Fruit fly (Drosophila melanogaster) whole organism, embryonic: Measurements from ENCODE around the gene Ttc26.

Source experiments
- Blimp-1 ChIP-seq: fragments of 200-800 bp; sonication (Bioruptor generic); optimal IDR thresholded peaks from 3 replicates; lab custom pipeline; 2018; ENCODE audit warnings: missing biosample characterization, missing genetic modification characterization, mild to moderate bottlenecking, moderate library complexity, missing genetic modification reagents
- CG10543 ChIP-seq: fragments of 200-800 bp; sonication (Bioruptor generic); optimal IDR thresholded peaks from 3 replicates; lab custom pipeline; 2017; ENCODE audit warnings: missing biosample characterization, mild to moderate bottlenecking, missing genetic modification characterization, moderate library complexity
- CG12104 ChIP-seq: fragments of 200-800 bp; sonication (Bioruptor generic); optimal IDR thresholded peaks from 3 replicates; lab custom pipeline; 2016; ENCODE audit warnings: missing biosample characterization, missing genetic modification characterization
- CG12219 ChIP-seq: fragments of 200-800 bp; sonication (Bioruptor generic); optimal IDR thresholded peaks from 3 replicates; lab custom pipeline; 2018; ENCODE audit warnings: missing biosample characterization, mild to moderate bottlenecking, missing genetic modification characterization
- CG13424 ChIP-seq: fragments of 200-800 bp; sonication (Bioruptor generic); optimal IDR thresholded peaks from 2 replicates; lab custom pipeline; 2019; ENCODE audit warnings: missing biosample characterization, mild to moderate bottlenecking, missing genetic modification characterization, moderate library complexity
- CG13624 ChIP-seq: fragments of 200-800 bp; sonication (Bioruptor generic); optimal IDR thresholded peaks from 2 replicates; lab custom pipeline; 2016; ENCODE audit warnings: missing biosample characterization, missing genetic modification characterization
- CG13894 ChIP-seq: fragments of 200-800 bp; sonication (Bioruptor generic); optimal IDR thresholded peaks from 3 replicates; lab custom pipeline; 2018; ENCODE audit warnings: missing biosample characterization, mild to moderate bottlenecking, missing genetic modification characterization, moderate library complexity
- CG14441 ChIP-seq: fragments of 200-800 bp; sonication (Bioruptor generic); IDR thresholded peaks from 2 replicates; pipeline ENCODE4 v1.3.6; 2022; ENCODE audit warnings: missing biosample characterization, missing genetic modification characterization
- CG16813 ChIP-seq: fragments of 200-800 bp; sonication (Bioruptor generic); IDR thresholded peaks from 3 replicates; pipeline ENCODE4 v1.3.6; 2022; ENCODE audit warnings: missing biosample characterization, missing genetic modification characterization; ENCODE audit not compliant: partially characterized antibody
- CG17361 ChIP-seq: fragments of 200-800 bp; sonication (Bioruptor generic); IDR thresholded peaks from 3 replicates; pipeline ENCODE4 v1.3.6; 2022; ENCODE audit warnings: missing biosample characterization, missing genetic modification characterization
- CG17912 ChIP-seq: fragments of 200-800 bp; sonication (Bioruptor generic); optimal IDR thresholded peaks from 2 replicates; lab custom pipeline; 2018; ENCODE audit warnings: missing biosample characterization, mild to moderate bottlenecking, missing genetic modification characterization
- CG18011 ChIP-seq: fragments of 200-800 bp; sonication (Bioruptor generic); optimal IDR thresholded peaks from 2 replicates; lab custom pipeline; 2017; ENCODE audit warnings: missing biosample characterization, missing genetic modification characterization, mild to moderate bottlenecking, moderate library complexity, missing genotype
- CG18262 ChIP-seq: fragments of 200-800 bp; optimal IDR thresholded peaks from 3 replicates; lab custom pipeline; 2019; ENCODE audit warnings: missing biosample characterization, mild to moderate bottlenecking, missing genetic modification characterization, moderate library complexity
- CG31388 ChIP-seq: fragments of 200-800 bp; sonication (Bioruptor generic); optimal IDR thresholded peaks from 2 replicates; lab custom pipeline; 2016; ENCODE audit warnings: missing biosample characterization, missing genetic modification characterization
- CG34224 ChIP-seq: fragments of 200-800 bp; sonication (Bioruptor generic); IDR thresholded peaks from 3 replicates; pipeline ENCODE4 v1.3.6; 2022; ENCODE audit warnings: missing biosample characterization, missing genetic modification characterization; ENCODE audit not compliant: partially characterized antibody
- CG4617 ChIP-seq: fragments of 200-800 bp; sonication (Bioruptor generic); optimal IDR thresholded peaks from 3 replicates; lab custom pipeline; 2016; ENCODE audit warnings: missing biosample characterization, missing genetic modification characterization, borderline replicate concordance
- CG6813 ChIP-seq: fragments of 200-800 bp; sonication (Bioruptor generic); optimal IDR thresholded peaks from 2 replicates; lab custom pipeline; 2017; ENCODE audit warnings: missing biosample characterization, missing genetic modification characterization, mild to moderate bottlenecking, moderate library complexity, missing genetic modification reagents
- CG9876 ChIP-seq: fragments of 200-800 bp; sonication (Bioruptor generic); optimal IDR thresholded peaks from 2 replicates; lab custom pipeline; 2016; ENCODE audit warnings: missing biosample characterization, missing genetic modification characterization
- CoRest ChIP-seq: fragments of 200-800 bp; sonication (Bioruptor generic); optimal IDR thresholded peaks from 3 replicates; lab custom pipeline; 2018; ENCODE audit warnings: missing biosample characterization, mild to moderate bottlenecking, missing genetic modification characterization, moderate library complexity
- Dip2 ChIP-seq: fragments of 200-800 bp; sonication (Bioruptor generic); IDR thresholded peaks from 2 replicates; pipeline ENCODE4 v1.3.6; 2022; ENCODE audit warnings: missing biosample characterization, missing genetic modification characterization
- Dref ChIP-seq: fragments of 200-800 bp; sonication (Bioruptor generic); IDR thresholded peaks from 2 replicates; pipeline ENCODE4 v1.3.6; 2022; ENCODE audit warnings: missing biosample characterization, missing genetic modification characterization
- E2f2 ChIP-seq: fragments of 200-800 bp; sonication (Bioruptor generic); IDR thresholded peaks from 2 replicates; pipeline ENCODE4 v1.3.6; 2022; ENCODE audit warnings: missing biosample characterization, missing genetic modification characterization
- H15 ChIP-seq: fragments of 200-800 bp; sonication (Bioruptor generic); IDR thresholded peaks from 3 replicates; pipeline ENCODE4 v1.3.6; 2022; ENCODE audit warnings: missing biosample characterization, missing genetic modification characterization
- Hey ChIP-seq: fragments of 200-800 bp; sonication (Bioruptor generic); optimal IDR thresholded peaks from 3 replicates; lab custom pipeline; 2018; ENCODE audit warnings: missing biosample characterization, mild to moderate bottlenecking, missing genetic modification characterization
- Hr3 ChIP-seq: fragments of 200-800 bp; sonication (Bioruptor generic); optimal IDR thresholded peaks from 3 replicates; lab custom pipeline; 2016; ENCODE audit warnings: missing biosample characterization, missing genetic modification characterization
- Hr78 ChIP-seq, 2 experiments: fragments of 200-800 bp in 1 of 2; fragments of >200 bp in 1 of 2; sonication (Bioruptor generic) in 1 of 2; optimal IDR thresholded peaks; 2 replicates each; lab custom pipeline; 2017 to 2019; ENCODE audit warnings: missing biosample characterization in 2 of 2, missing genetic modification characterization in 2 of 2, mild to moderate bottlenecking in 1 of 2, moderate library complexity in 1 of 2
- Side ChIP-seq: fragments of 200-800 bp; sonication (Bioruptor generic); optimal IDR thresholded peaks from 2 replicates; lab custom pipeline; 2016; ENCODE audit warnings: missing biosample characterization, missing genetic modification characterization
- Sox102F ChIP-seq: fragments of 200-800 bp; sonication (Bioruptor generic); optimal IDR thresholded peaks from 2 replicates; lab custom pipeline; 2018; ENCODE audit warnings: missing biosample characterization, mild to moderate bottlenecking, missing genetic modification characterization, moderate library complexity
- Ssrp ChIP-seq: fragments of 200-800 bp; sonication (Bioruptor generic); optimal IDR thresholded peaks from 2 replicates; lab custom pipeline; 2018; ENCODE audit warnings: missing biosample characterization, mild to moderate bottlenecking, missing genetic modification characterization, moderate library complexity
- Tbp ChIP-seq: fragments of >200 bp; optimal IDR thresholded peaks from 2 replicates; lab custom pipeline; 2018; ENCODE audit warnings: missing biosample characterization, missing genetic modification characterization
- ac ChIP-seq: fragments of 200-800 bp; sonication (Bioruptor generic); optimal IDR thresholded peaks from 3 replicates; lab custom pipeline; 2017; ENCODE audit warnings: missing biosample characterization, mild to moderate bottlenecking, missing genetic modification characterization
- ap ChIP-seq: fragments of 200-800 bp; sonication (Bioruptor generic); IDR thresholded peaks from 2 replicates; pipeline ENCODE4 v1.3.6; 2022; ENCODE audit warnings: missing biosample characterization, missing genetic modification characterization
- az2 ChIP-seq: fragments of 200-800 bp; sonication (Bioruptor generic); optimal IDR thresholded peaks from 3 replicates; lab custom pipeline; 2016; ENCODE audit warnings: missing biosample characterization, missing genetic modification characterization
- corto ChIP-seq: fragments of 200-800 bp; sonication (Bioruptor generic); optimal IDR thresholded peaks from 2 replicates; lab custom pipeline; 2016; ENCODE audit warnings: missing biosample characterization, mild to moderate bottlenecking, missing genetic modification characterization, moderate library complexity
- crc ChIP-seq: fragments of 200-800 bp; sonication (Bioruptor generic); optimal IDR thresholded peaks from 2 replicates; lab custom pipeline; 2016; ENCODE audit warnings: missing biosample characterization, missing genetic modification characterization
- dan ChIP-seq: fragments of 200-800 bp; sonication (Bioruptor generic); IDR thresholded peaks from 2 replicates; pipeline ENCODE4 v1.3.6; 2022; ENCODE audit warnings: missing biosample characterization, missing genetic modification characterization
- dm ChIP-seq: fragments of 200-800 bp; sonication (Bioruptor generic); optimal IDR thresholded peaks from 3 replicates; lab custom pipeline; 2016; ENCODE audit warnings: missing biosample characterization, missing genetic modification characterization
- fd96Cb ChIP-seq: fragments of 200-800 bp; sonication (Bioruptor generic); optimal IDR thresholded peaks from 2 replicates; lab custom pipeline; 2018; ENCODE audit warnings: missing biosample characterization, mild to moderate bottlenecking, missing genetic modification characterization, moderate library complexity
- gfzf ChIP-seq: fragments of 200-800 bp; sonication (Bioruptor generic); optimal IDR thresholded peaks from 2 replicates; lab custom pipeline; 2016; ENCODE audit warnings: missing biosample characterization, mild to moderate bottlenecking, missing genetic modification characterization, moderate library complexity
- hbn ChIP-seq: fragments of 200-800 bp; sonication (Bioruptor generic); IDR thresholded peaks from 2 replicates; pipeline ENCODE4 v1.3.6; 2022; ENCODE audit warnings: missing biosample characterization, missing genetic modification characterization; ENCODE audit not compliant: partially characterized antibody
- lmd ChIP-seq: fragments of 200-800 bp; sonication (Bioruptor generic); IDR thresholded peaks from 2 replicates; pipeline ENCODE4 v1.3.6; 2022; ENCODE audit warnings: missing biosample characterization, missing genetic modification characterization
- luna ChIP-seq: fragments of 200-800 bp; sonication (Bioruptor generic); optimal IDR thresholded peaks from 2 replicates; lab custom pipeline; 2016; ENCODE audit warnings: missing biosample characterization, missing genetic modification characterization
- pita ChIP-seq: fragments of 200-800 bp; sonication (Bioruptor generic); optimal IDR thresholded peaks from 2 replicates; lab custom pipeline; 2017; ENCODE audit warnings: missing biosample characterization, mild to moderate bottlenecking, missing genetic modification characterization
- ranshi ChIP-seq: fragments of 200-800 bp; sonication (Bioruptor generic); IDR thresholded peaks from 2 replicates; pipeline ENCODE4 v1.3.6; 2022; ENCODE audit warnings: missing biosample characterization, missing genetic modification characterization
- sob ChIP-seq: fragments of 200-800 bp; sonication (Bioruptor generic); IDR thresholded peaks from 2 replicates; pipeline ENCODE4 v1.3.6; 2022; ENCODE audit warnings: missing biosample characterization, missing genetic modification characterization
- sqz ChIP-seq: fragments of 200-800 bp; sonication (Bioruptor generic); optimal IDR thresholded peaks from 3 replicates; lab custom pipeline; 2018; ENCODE audit warnings: missing biosample characterization, mild to moderate bottlenecking, missing genetic modification characterization
- stc ChIP-seq: fragments of 200-800 bp; sonication (Bioruptor generic); IDR thresholded peaks from 2 replicates; pipeline ENCODE4 v1.3.6; 2022; ENCODE audit warnings: missing biosample characterization, missing genetic modification characterization
- vfl ChIP-seq: fragments of 200-800 bp; sonication (Bioruptor generic); optimal IDR thresholded peaks from 2 replicates; lab custom pipeline; 2016; ENCODE audit warnings: missing biosample characterization, missing genetic modification characterization
- vnd ChIP-seq: fragments of 200-800 bp; sonication (Bioruptor generic); IDR thresholded peaks from 3 replicates; pipeline ENCODE4 v1.3.6; 2022; ENCODE audit warnings: missing biosample characterization, missing genetic modification characterization; ENCODE audit not compliant: partially characterized antibody
- vvl ChIP-seq: fragments of 200-800 bp; sonication (Bioruptor generic); IDR thresholded peaks from 2 replicates; pipeline ENCODE4 v1.3.6; 2022; ENCODE audit warnings: missing biosample characterization, missing genetic modification characterization

Ttc26 gene

dm6 chr3R:15792427-15792826, 18.2 kb downstream of the Ttc26 start, which contains the start of gene Acyp2 (continued):
- no peak for TF ChIP-seq Tbp (GFP tag; lab: Kevin White, UChicago)
- TF ChIP-seq crc (GFP tag; lab: Kevin White, UChicago): peak; percentile 19
- TF ChIP-seq CG16813 (GFP tag; lab: Robert Waterston, UW): peak; percentile 53; the same call in 2 of the 3 replicates
- peak; percentile 40; the same call in 2 of the 3 replicates for TF ChIP-seq CG34224 (GFP tag; lab: Robert Waterston, UW)
- TF ChIP-seq pita (GFP tag; lab: Kevin White, UChicago): peak; percentile 56
- TF ChIP-seq CG17912 (GFP tag; lab: Kevin White, UChicago): no peak
- TF ChIP-seq CG12219 (GFP tag; lab: Kevin White, UChicago): no peak
- peak; percentile 66 for TF ChIP-seq E2f2
- TF ChIP-seq ac (GFP tag; lab: Kevin White, UChicago): no peak
- TF ChIP-seq CG13424: peak; percentile 16
- TF ChIP-seq sob (GFP tag; lab: Robert Waterston, UW): peak; percentile 16; the same call in 1 of the 2 replicates
- TF ChIP-seq ap (GFP tag; lab: Robert Waterston, UW): no peak
- peak; percentile 9 for TF ChIP-seq dm (GFP tag; lab: Kevin White, UChicago)
- TF ChIP-seq gfzf: peak; percentile 53
- TF ChIP-seq vnd (GFP tag; lab: Robert Waterston, UW): no peak
- no peak for TF ChIP-seq sqz (GFP tag; lab: Kevin White, UChicago)
- TF ChIP-seq Side (GFP tag; lab: Kevin White, UChicago): peak; percentile 12
- TF ChIP-seq CG31388 (GFP tag; lab: Kevin White, UChicago): no peak
- no peak for TF ChIP-seq lmd
- TF ChIP-seq fd96Cb (tag; lab: Kevin White, UChicago): no peak
- TF ChIP-seq CG18262: no peak
- 0 out of 2 replicates have a peak, but pooled peaks have one; percentile 17 for TF ChIP-seq CG14441 (GFP tag; lab: Robert Waterston, UW)
- peak; percentile 48 for TF ChIP-seq CoRest (tag; lab: Kevin White, UChicago)
- no peak for TF ChIP-seq Blimp-1 (GFP tag; lab: Kevin White, UChicago)
- peak; percentile 10 for TF ChIP-seq Hr3 (GFP tag; lab: Kevin White, UChicago)
- peak; percentile 30 for TF ChIP-seq CG9876 (GFP tag; lab: Kevin White, UChicago)
- TF ChIP-seq az2 (GFP tag; lab: Kevin White, UChicago): no peak
- no peak for TF ChIP-seq luna (GFP tag; lab: Kevin White, UChicago)
- TF ChIP-seq Sox102F: no peak
- TF ChIP-seq CG4617 (GFP tag; lab: Kevin White, UChicago): peak; percentile 69
- TF ChIP-seq hbn: peak; percentile 48; the same call in 1 of the 2 replicates
- TF ChIP-seq CG17361 (GFP tag; lab: Robert Waterston, UW): 0 out of 3 replicates have a peak, but pooled peaks have one; percentile 18
- peak; percentile 27 for TF ChIP-seq CG13624
- no peak for TF ChIP-seq CG18011
- TF ChIP-seq Hr78 (GFP tag; optimal IDR thresholded peaks at IDR 0.05; lab: Kevin White, UChicago): no peak
- no peak for TF ChIP-seq dan
- TF ChIP-seq Ssrp (tag; lab: Kevin White, UChicago): no peak
- TF ChIP-seq H15 (GFP tag; lab: Robert Waterston, UW): no peak
- no peak for TF ChIP-seq CG13894 (tag; lab: Kevin White, UChicago)
- TF ChIP-seq stc (GFP tag; lab: Robert Waterston, UW): no peak
- no peak for TF ChIP-seq corto (GFP tag; lab: Kevin White, UChicago)
- TF ChIP-seq CG6813 (GFP tag; lab: Kevin White, UChicago): no peak
- no peak for TF ChIP-seq Dip2 (GFP tag; lab: Robert Waterston, UW)
- peak; percentile 60 for TF ChIP-seq Dref (GFP tag; lab: Robert Waterston, UW)
- TF ChIP-seq ranshi (GFP tag; lab: Robert Waterston, UW): no peak
- peak; percentile 5 for TF ChIP-seq vfl (GFP tag; lab: Kevin White, UChicago)
- TF ChIP-seq CG10543: no peak
- no peak for TF ChIP-seq CG12104 (GFP tag; lab: Kevin White, UChicago)
- no peak for TF ChIP-seq Hey (tag; lab: Kevin White, UChicago)
- TF ChIP-seq vvl (GFP tag; lab: Robert Waterston, UW): peak; percentile 66
